Worm (Caenorhabditis elegans): ENCODE results near the gene D1044.7.
A peak's percentile ranks its signal among the peaks of the same experiment; 100 is the strongest.

Gene D1044.7

ce11 chrIII:5506936-5507335, 1.6 kb downstream of the D1044.7 start:
- TF ChIP-seq ZK546.5 (tag; optimal IDR thresholded peaks at IDR 0.05) (no peak), elt-1 (tag; optimal IDR thresholded peaks at IDR 0.05) (no peak), nhr-10 (tag; optimal IDR thresholded peaks at IDR 0.05) (no peak), nhr-11 (tag; optimal IDR thresholded peaks at IDR 0.05) (no peak), nhr-25 (tag; optimal IDR thresholded peaks at IDR 0.05) (no peak), ztf-1 (GFP tag; conservative IDR thresholded peaks at IDR 0.05) (no peak), nhr-237 (tag; optimal IDR thresholded peaks at IDR 0.05) (no peak), ceh-82 (tag; optimal IDR thresholded peaks at IDR 0.05) (no peak)

DNA sequence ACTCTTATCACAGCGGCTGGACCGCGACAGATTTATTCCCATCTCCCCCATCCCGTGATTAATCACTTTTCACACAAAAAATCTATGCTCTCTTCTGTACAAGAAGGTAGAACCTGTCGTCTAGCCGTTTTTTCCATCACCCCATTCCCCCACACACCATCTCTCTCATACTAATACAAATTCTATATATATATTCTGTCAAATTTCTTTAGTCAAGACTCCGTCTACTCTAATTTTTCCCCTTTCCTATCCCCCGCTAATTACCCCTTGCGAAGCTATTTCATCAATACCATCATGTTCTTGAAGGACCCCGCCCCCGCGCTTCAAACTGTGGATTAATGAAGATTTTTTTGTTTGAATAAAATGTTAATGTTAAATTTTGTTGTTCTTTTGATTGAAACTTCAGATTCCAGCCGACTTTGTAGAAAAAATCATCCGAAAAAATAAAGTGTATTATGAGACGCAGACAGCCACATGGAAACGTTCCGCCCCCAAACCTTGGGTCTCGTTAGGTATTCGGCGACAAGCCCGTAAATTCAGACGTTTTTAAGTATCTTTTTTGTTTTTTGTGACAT, 2.5 kb downstream of the D1044.7 start:
- peak; percentile 62 for TF ChIP-seq nhr-25 (tag; optimal IDR thresholded peaks at IDR 0.05)
- TF ChIP-seq nhr-21 (tag; optimal IDR thresholded peaks at IDR 0.05) = peak; percentile 62
- TF ChIP-seq fos-1 (tag; optimal IDR thresholded peaks at IDR 0.05) = peak; percentile 5
- no peak for TF ChIP-seq C34F6.9 (tag; optimal IDR thresholded peaks at IDR 0.05)
- peak; percentile 39 for TF ChIP-seq sma-3 (GFP tag; optimal IDR thresholded peaks at IDR 0.05)
- TF ChIP-seq mdl-1 (tag; optimal IDR thresholded peaks at IDR 0.05) = no peak
- TF ChIP-seq crh-2 (tag; optimal IDR thresholded peaks at IDR 0.05) = peak; percentile 65
- peak; percentile 41 for TF ChIP-seq gmeb-1 (tag; optimal IDR thresholded peaks at IDR 0.05)

DNA sequence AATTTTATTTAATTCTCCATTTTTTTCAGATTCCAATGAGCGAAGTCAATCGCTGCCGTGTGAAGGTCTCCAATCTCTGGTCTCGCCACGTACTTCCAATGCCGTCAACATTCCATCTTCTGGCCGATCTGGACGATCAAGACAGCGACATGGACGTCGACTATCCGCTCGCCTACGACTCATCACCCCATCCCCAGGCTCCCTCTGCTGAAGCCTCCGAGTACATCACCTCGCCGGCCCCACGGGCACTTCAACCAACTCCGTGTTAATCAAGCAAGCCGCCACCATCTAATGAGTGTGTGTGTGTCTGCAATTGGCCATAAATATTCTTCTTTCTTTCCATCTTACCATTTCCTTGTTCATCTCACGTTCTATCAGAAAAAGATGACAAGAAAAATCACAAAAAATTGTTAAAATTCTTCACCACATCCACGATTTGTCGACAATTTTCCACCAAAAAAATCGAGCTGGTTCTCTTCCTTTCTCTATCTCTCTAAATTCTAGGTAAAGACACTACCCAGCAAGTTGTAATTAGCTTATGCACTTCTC, 3.0 kb downstream of the D1044.7 start:
- no peak for TF ChIP-seq lin-13 (GFP tag; optimal IDR thresholded peaks at IDR 0.05)
- TF ChIP-seq sem-4 (tag; optimal IDR thresholded peaks at IDR 0.05) = no peak
- no peak for TF ChIP-seq snpc-4 (tag; optimal IDR thresholded peaks at IDR 0.05)
- no peak for TF ChIP-seq ztf-4 (tag; optimal IDR thresholded peaks at IDR 0.05)
- no peak for TF ChIP-seq fos-1 (tag; optimal IDR thresholded peaks at IDR 0.05)
- TF ChIP-seq Y55F3AM.14 (GFP tag; optimal IDR thresholded peaks at IDR 0.05) = no peak
- peak; percentile 43 for TF ChIP-seq ama-1 (optimal IDR thresholded peaks at IDR 0.05)
- TF ChIP-seq lin-39 (tag; optimal IDR thresholded peaks at IDR 0.05) = no peak
- no peak for TF ChIP-seq lsy-2 (tag; optimal IDR thresholded peaks at IDR 0.05)

ce11 chrIII:5504725-5505473, 3.7 kb downstream of the D1044.7 start:
- TF ChIP-seq mdl-1 (tag; optimal IDR thresholded peaks at IDR 0.05) (no peak), aly-2 (tag; optimal IDR thresholded peaks at IDR 0.05) (no peak), lin-11 (tag; optimal IDR thresholded peaks at IDR 0.05) (no peak), peb-1 (tag; optimal IDR thresholded peaks at IDR 0.05) (no peak), lsy-2 (tag; optimal IDR thresholded peaks at IDR 0.05) (peak in 1 of 2 experiments; percentile 5)

DNA sequence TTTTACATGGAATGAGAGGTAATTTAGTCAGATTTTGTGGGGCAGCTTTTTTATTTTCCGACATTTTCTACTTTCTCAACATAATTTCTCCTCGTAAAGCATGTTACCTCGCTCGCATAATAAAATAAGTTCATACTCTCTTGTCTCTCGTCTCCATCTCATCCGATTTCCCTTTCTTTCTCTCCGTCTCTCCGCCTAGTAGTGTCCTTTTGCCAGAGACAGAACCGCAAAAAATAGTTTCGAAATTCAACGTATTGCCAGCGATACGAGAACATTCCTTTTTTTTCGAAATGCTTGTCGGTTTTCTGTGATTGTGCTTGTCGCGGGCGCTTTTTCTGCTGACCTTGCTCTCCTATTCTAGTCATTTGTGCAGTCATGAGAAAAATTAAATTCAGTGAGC, 4.4 kb downstream of the D1044.7 start:
- TF ChIP-seq blmp-1 (tag; optimal IDR thresholded peaks at IDR 0.05; ENCODE audit: insufficient read depth) = peak; percentile 50
- TF ChIP-seq nhr-6 (tag; optimal IDR thresholded peaks at IDR 0.05) = peak; percentile 2
- TF ChIP-seq lin-11 (tag; optimal IDR thresholded peaks at IDR 0.05) = no peak
- peak; percentile 30 for TF ChIP-seq F13H6.1 (tag; optimal IDR thresholded peaks at IDR 0.05)
- TF ChIP-seq mdl-1 (tag; optimal IDR thresholded peaks at IDR 0.05) = no peak
- TF ChIP-seq Y55F3AM.14 (GFP tag; optimal IDR thresholded peaks at IDR 0.05) = peak; percentile 1
- peak; percentile 19 to 53 for TF ChIP-seq lsy-2 (tag; optimal IDR thresholded peaks at IDR 0.05)
- no peak for TF ChIP-seq unc-39 (tag; optimal IDR thresholded peaks at IDR 0.05)
- peak; percentile 14 for TF ChIP-seq ceh-16 (tag; optimal IDR thresholded peaks at IDR 0.05)
- TF ChIP-seq ztf-11 (tag; optimal IDR thresholded peaks at IDR 0.05) = no peak
- no peak for TF ChIP-seq sem-4 (tag; optimal IDR thresholded peaks at IDR 0.05)
- peak; percentile 96 for TF ChIP-seq C34F6.9 (tag; optimal IDR thresholded peaks at IDR 0.05)
- peak; percentile 74 for TF ChIP-seq unc-55 (GFP tag; optimal IDR thresholded peaks at IDR 0.05)
- TF ChIP-seq ama-1 (optimal IDR thresholded peaks at IDR 0.05) = peak; percentile 95
- TF ChIP-seq nhr-25 (tag; optimal IDR thresholded peaks at IDR 0.05) = peak; percentile 18
- no peak for TF ChIP-seq unc-62 (GFP tag; optimal IDR thresholded peaks at IDR 0.05)
- TF ChIP-seq snpc-4 (tag; optimal IDR thresholded peaks at IDR 0.05) = peak; percentile 16
- peak; percentile 3 for TF ChIP-seq egl-27 (tag; optimal IDR thresholded peaks at IDR 0.05)
- TF ChIP-seq nhr-12 (tag; optimal IDR thresholded peaks at IDR 0.05) = no peak
- TF ChIP-seq sma-3 (GFP tag; optimal IDR thresholded peaks at IDR 0.05) = peak; percentile 6
- TF ChIP-seq ztf-4 (tag; optimal IDR thresholded peaks at IDR 0.05) = peak; percentile 87
- no peak for TF ChIP-seq lin-39 (tag; optimal IDR thresholded peaks at IDR 0.05)
- TF ChIP-seq peb-1 (tag; optimal IDR thresholded peaks at IDR 0.05) = no peak
- TF ChIP-seq gmeb-1 (tag; optimal IDR thresholded peaks at IDR 0.05) = peak; percentile 51
- peak; percentile 55 for TF ChIP-seq nhr-21 (tag; optimal IDR thresholded peaks at IDR 0.05)
- TF ChIP-seq crh-2 (tag; optimal IDR thresholded peaks at IDR 0.05) = peak; percentile 79
- TF ChIP-seq fos-1 (tag; optimal IDR thresholded peaks at IDR 0.05) = peak; percentile 50
- no peak for TF ChIP-seq nhr-77 (tag; optimal IDR thresholded peaks at IDR 0.05)
- TF ChIP-seq sma-9 (GFP tag; optimal IDR thresholded peaks at IDR 0.05) = peak; percentile 80
- TF ChIP-seq sma-9 (tag; optimal IDR thresholded peaks at IDR 0.05) = no peak
- TF ChIP-seq nhr-129 (tag; optimal IDR thresholded peaks at IDR 0.05) = peak; percentile 81
- no peak for TF ChIP-seq elt-1 (tag; optimal IDR thresholded peaks at IDR 0.05)
